Fruit fly (Drosophila melanogaster): ENCODE data around the gene CG9109.

The CG9109 gene

DNA sequence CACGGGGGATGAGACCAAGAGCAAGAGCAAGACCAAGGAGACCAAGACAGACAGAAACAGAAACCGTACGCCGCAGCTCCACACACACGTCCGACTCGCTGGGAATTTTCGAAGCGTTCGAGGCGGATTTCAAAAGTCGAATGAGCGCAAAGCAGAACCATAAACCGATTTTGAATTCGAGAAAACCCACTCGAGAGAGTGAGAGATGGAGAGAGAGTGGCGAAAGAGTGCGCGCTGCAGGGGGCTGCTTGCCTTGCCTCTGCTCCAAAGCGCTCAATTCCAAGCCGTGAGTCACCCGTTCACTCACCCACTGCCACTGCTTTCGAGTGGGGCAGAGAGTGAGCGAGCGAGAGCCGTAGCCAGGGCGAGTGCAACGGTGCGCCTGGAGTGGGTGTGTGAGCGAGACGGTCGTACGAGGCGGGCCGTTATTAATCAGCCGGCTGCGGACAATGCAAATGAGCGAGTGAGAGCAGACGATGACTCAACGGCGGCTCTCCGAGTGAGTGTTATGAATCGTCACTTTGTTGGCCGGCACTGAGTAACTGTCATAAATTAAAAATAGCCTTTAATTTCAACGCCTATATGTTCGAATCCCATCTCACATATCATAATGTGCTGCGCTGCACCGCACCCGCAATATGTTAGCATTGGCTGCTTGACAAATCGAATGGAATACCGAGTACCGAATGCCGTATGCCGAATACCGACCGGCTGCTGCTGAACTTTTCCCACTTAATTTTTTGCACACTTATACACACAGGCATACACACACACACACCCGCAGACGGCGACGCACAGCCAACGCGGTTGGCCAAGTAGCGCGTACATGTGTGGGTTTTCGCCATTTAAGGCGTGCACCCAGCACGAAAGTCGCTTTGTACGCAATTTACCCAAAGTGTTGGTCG is 54.0 kb downstream of the CG9109 start:
- TF ChIP-seq Eip75B (GFP tag; optimal IDR thresholded peaks at IDR 0.05), result peak; percentile 41
- no peak for TF ChIP-seq CG32006 (GFP tag; optimal IDR thresholded peaks at IDR 0.05)
- no peak for TF ChIP-seq CG11762 (GFP tag; optimal IDR thresholded peaks at IDR 0.05; ENCODE audit: insufficient read depth)
- peak; percentile 56 for TF ChIP-seq Sox14 (GFP tag; optimal IDR thresholded peaks at IDR 0.05)
- TF ChIP-seq CG3032 (tag; optimal IDR thresholded peaks at IDR 0.05), result peak; percentile 3
- peak; percentile 55 for TF ChIP-seq net (GFP tag; optimal IDR thresholded peaks at IDR 0.05)
- no peak for TF ChIP-seq CG8319 (GFP tag; optimal IDR thresholded peaks at IDR 0.05)
- no peak for TF ChIP-seq CG11902 (GFP tag; optimal IDR thresholded peaks at IDR 0.05)
- peak; percentile 77 for TF ChIP-seq CG6854 (GFP tag; optimal IDR thresholded peaks at IDR 0.05)
- no peak for TF ChIP-seq Hr39 (GFP tag; optimal IDR thresholded peaks at IDR 0.05)
- peak; percentile 14 for TF ChIP-seq CG6792 (GFP tag; optimal IDR thresholded peaks at IDR 0.05)
- TF ChIP-seq fkh (GFP tag; optimal IDR thresholded peaks at IDR 0.05), result no peak
- TF ChIP-seq spab (GFP tag; optimal IDR thresholded peaks at IDR 0.05), result no peak
- peak; percentile 63 for TF ChIP-seq CG16779 (tag; optimal IDR thresholded peaks at IDR 0.05)
- TF ChIP-seq Hr38 (GFP tag; optimal IDR thresholded peaks at IDR 0.05), result no peak
- peak; percentile 76 for TF ChIP-seq Eip78C (GFP tag)
- TF ChIP-seq pdm3 (GFP tag; optimal IDR thresholded peaks at IDR 0.05), result no peak
- peak; percentile 52 for TF ChIP-seq CG3919 (GFP tag; optimal IDR thresholded peaks at IDR 0.05)
- TF ChIP-seq Gug (GFP tag; IDR thresholded peaks at IDR 0.05), result no peak
- peak; percentile 45 for TF ChIP-seq Sox102F (GFP tag; optimal IDR thresholded peaks at IDR 0.05)
- no peak for TF ChIP-seq Ets21C (GFP tag; optimal IDR thresholded peaks at IDR 0.05)
- TF ChIP-seq CG4318 (GFP tag; optimal IDR thresholded peaks at IDR 0.05), result no peak
- TF ChIP-seq CG11294 (GFP tag; IDR thresholded peaks at IDR 0.05), result no peak
- no peak for TF ChIP-seq salr (GFP tag; optimal IDR thresholded peaks at IDR 0.05)
- TF ChIP-seq fd59A (GFP tag; optimal IDR thresholded peaks at IDR 0.05), result no peak
- peak; percentile 61 for TF ChIP-seq CG6808 (GFP tag; optimal IDR thresholded peaks at IDR 0.05)
- no peak for TF ChIP-seq CG6163 (GFP tag; IDR thresholded peaks at IDR 0.05)
- TF ChIP-seq CG8632 (GFP tag; optimal IDR thresholded peaks at IDR 0.05), result peak; percentile 31
- TF ChIP-seq lz (GFP tag; optimal IDR thresholded peaks at IDR 0.05), result no peak
- peak; percentile 45 for TF ChIP-seq CG1621 (tag; optimal IDR thresholded peaks at IDR 0.05)
- TF ChIP-seq svp (GFP tag), result peak; percentile 81
- no peak for TF ChIP-seq Blimp-1 (GFP tag; optimal IDR thresholded peaks at IDR 0.05)
- no peak for TF ChIP-seq Ets96B (tag; optimal IDR thresholded peaks at IDR 0.05)
- no peak for TF ChIP-seq CG10631 (GFP tag; optimal IDR thresholded peaks at IDR 0.05)
- TF ChIP-seq Sox15 (GFP tag; optimal IDR thresholded peaks at IDR 0.05), result no peak
- no peak for TF ChIP-seq CG34406 (GFP tag; optimal IDR thresholded peaks at IDR 0.05)
- no peak for TF ChIP-seq cyc (GFP tag; optimal IDR thresholded peaks at IDR 0.05)
- TF ChIP-seq fd85E (GFP tag; optimal IDR thresholded peaks at IDR 0.05), result peak; percentile 9
- TF ChIP-seq topi (GFP tag; optimal IDR thresholded peaks at IDR 0.05), result no peak
- no peak for TF ChIP-seq CG7368 (GFP tag; optimal IDR thresholded peaks at IDR 0.05)
- peak; percentile 6 for TF ChIP-seq Smox (GFP tag; optimal IDR thresholded peaks at IDR 0.05)
- no peak for TF ChIP-seq Eip93F (GFP tag; optimal IDR thresholded peaks at IDR 0.05)
- peak; percentile 49 for TF ChIP-seq esn (GFP tag; optimal IDR thresholded peaks at IDR 0.05)
- peak; percentile 48 to 67 for TF ChIP-seq ss (GFP tag; optimal IDR thresholded peaks at IDR 0.05)
- TF ChIP-seq Hr4 (GFP tag; optimal IDR thresholded peaks at IDR 0.05), result no peak
- TF ChIP-seq CG15336 (GFP tag; IDR thresholded peaks at IDR 0.05), result no peak
- TF ChIP-seq CG31627 (GFP tag; optimal IDR thresholded peaks at IDR 0.05), result no peak
- no peak for TF ChIP-seq eg (GFP tag; IDR thresholded peaks at IDR 0.05)
- peak; percentile 29 for TF ChIP-seq CG6276 (GFP tag; optimal IDR thresholded peaks at IDR 0.05)
- TF ChIP-seq dac (GFP tag; optimal IDR thresholded peaks at IDR 0.05), result no peak
- peak; percentile 11 for TF ChIP-seq achi (GFP tag; optimal IDR thresholded peaks at IDR 0.05)

Measured in whole organism, prepupa.